Worm (Caenorhabditis elegans) whole organism, L4 larva: ENCODE measurements around the gene C17G10.6.

Experiments used
- aha-1 ChIP-seq: fragments of 150-350 bp; peaks from one replicate; lab custom pipeline; 2014; ENCODE audit warnings: missing biosample characterization, missing genetic modification characterization
- daf-12 ChIP-seq: fragments of 150-350 bp; optimal IDR thresholded peaks from 2 replicates; lab custom pipeline; 2014; ENCODE audit warnings: missing biosample characterization, missing genetic modification reagents, missing genetic modification characterization
- lin-13 ChIP-seq: fragments of 150-350 bp; optimal IDR thresholded peaks from 2 replicates; lab custom pipeline; 2014; ENCODE audit warnings: missing biosample characterization, missing genetic modification reagents, missing genetic modification characterization
- mdl-1 ChIP-seq, 2 experiments: fragments of 150-350 bp in 1 of 2; sonication (generic microtip) in 1 of 2; optimal IDR thresholded peaks; 2 replicates each; lab custom pipeline; 2014 to 2017; ENCODE audit warnings: missing biosample characterization in 2 of 2, missing genetic modification characterization in 2 of 2
- skn-1 ChIP-seq: fragments of 150-350 bp; optimal IDR thresholded peaks from 2 replicates; lab custom pipeline; 2014; ENCODE audit warnings: missing biosample characterization, missing genetic modification characterization

DNA sequence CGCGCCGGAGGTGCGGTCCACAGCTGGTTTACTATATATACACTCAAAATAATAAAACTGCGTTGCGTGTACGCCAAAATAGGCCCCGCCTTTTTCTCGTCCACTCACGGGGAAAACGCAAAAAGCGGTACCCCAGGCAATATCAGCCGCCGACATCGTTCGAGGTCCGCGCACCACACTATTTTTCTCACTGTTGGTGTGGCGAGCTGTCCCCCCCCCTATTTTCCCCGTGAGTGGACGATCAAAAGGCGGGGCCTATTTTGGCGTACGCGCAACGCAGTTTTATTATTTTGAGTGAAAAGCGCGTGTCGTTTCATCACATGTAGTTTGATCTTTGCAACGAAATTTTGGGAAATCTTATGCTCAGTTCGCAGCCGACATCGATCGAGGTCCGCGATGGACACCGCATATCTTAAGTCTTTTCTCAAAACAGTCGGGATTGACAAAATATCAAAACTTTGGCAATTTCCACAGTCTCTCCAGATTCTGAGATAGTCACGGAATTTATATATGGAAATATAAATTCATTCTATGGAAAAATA is 37.9 kb downstream of the C17G10.6 start:
- TF ChIP-seq daf-12 (tag; lab: Kevin White, UChicago), result no peak
- no peak for TF ChIP-seq lin-13 (GFP tag; lab: Kevin White, UChicago)
- TF ChIP-seq mdl-1 (tag; optimal IDR thresholded peaks at IDR 0.05; lab: Kevin White, UChicago), result no peak
- no peak for TF ChIP-seq aha-1 (tag; lab: Kevin White, UChicago)
- no peak for TF ChIP-seq skn-1 (tag; lab: Kevin White, UChicago)
